Fruit fly (Drosophila melanogaster): ENCODE results near the gene nom.

nom gene

DNA sequence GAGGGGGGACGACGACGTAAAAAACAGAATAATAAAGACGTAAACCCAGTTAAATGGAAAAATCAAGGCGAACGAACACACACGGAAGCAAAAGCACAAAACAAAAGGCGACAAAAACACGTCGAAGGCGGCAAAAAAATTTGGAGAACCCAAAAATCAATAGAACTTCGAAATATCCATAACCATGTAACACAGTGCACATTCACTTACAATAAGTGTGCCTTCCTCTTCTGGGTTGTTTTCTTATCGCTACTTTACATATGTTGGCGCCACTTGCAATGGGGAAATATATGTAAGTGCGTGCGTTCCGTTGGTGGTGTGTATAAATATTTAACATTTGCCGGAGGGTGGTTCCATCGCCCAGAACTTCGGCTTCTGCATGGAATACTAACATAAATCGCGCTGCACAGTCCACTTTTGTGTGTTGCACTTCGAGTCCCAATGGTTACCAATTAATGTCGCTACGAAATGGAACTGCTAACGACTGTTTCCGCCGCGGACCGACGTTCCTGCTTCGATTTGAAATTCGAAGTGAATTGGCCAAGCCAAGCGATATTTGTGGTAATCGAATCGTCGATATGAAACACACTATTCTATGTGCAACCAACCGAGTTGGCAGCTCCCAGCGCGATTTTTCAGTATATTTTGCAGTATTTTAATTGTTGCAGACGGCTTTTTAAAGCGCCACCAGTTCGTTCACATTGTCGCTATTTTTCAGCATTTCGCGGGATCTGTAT lies 24.3 kb downstream of the nom start, which contains the start of the genes CG9801 and Nasp (continued):
- TF ChIP-seq CG14014 (GFP tag; IDR thresholded peaks at IDR 0.05) (no peak), Rx (GFP tag; IDR thresholded peaks at IDR 0.05) (no peak), cg (GFP tag; optimal IDR thresholded peaks at IDR 0.05) (no peak), gt (GFP tag; IDR thresholded peaks at IDR 0.05) (no peak), CG6654 (GFP tag; optimal IDR thresholded peaks at IDR 0.05) (no peak), prd (optimal IDR thresholded peaks at IDR 0.05) (no peak), prd (GFP tag; IDR thresholded peaks at IDR 0.05) (peak; percentile 22; the same call in 1 of the 3 replicates), nerfin-2 (GFP tag; IDR thresholded peaks at IDR 0.05; ENCODE audit: partially characterized antibody) (peak; percentile 73), lbe (GFP tag; optimal IDR thresholded peaks at IDR 0.05) (peak; percentile 43), CG17361 (GFP tag; IDR thresholded peaks at IDR 0.05) (no peak; the same call in 2 of the 3 replicates), repo (GFP tag; optimal IDR thresholded peaks at IDR 0.05) (peak; percentile 31), sob (GFP tag; IDR thresholded peaks at IDR 0.05) (peak; percentile 73), CG13123 (GFP tag; optimal IDR thresholded peaks at IDR 0.05) (no peak), twi (tag; optimal IDR thresholded peaks at IDR 0.05) (peak; percentile 9), zen (tag; optimal IDR thresholded peaks at IDR 0.05) (peak; percentile 54), psq (GFP tag; optimal IDR thresholded peaks at IDR 0.05) (peak; percentile 33), dmrt11E (tag; optimal IDR thresholded peaks at IDR 0.05) (peak; percentile 11), sima (GFP tag; optimal IDR thresholded peaks at IDR 0.05) (no peak), Ets97D (GFP tag; optimal IDR thresholded peaks at IDR 0.05) (peak; percentile 95), CG33557 (GFP tag; optimal IDR thresholded peaks at IDR 0.05) (no peak), run (tag; optimal IDR thresholded peaks at IDR 0.05) (peak; percentile 41), CG10147 (GFP tag; optimal IDR thresholded peaks at IDR 0.05) (no peak), Tbp (GFP tag; optimal IDR thresholded peaks at IDR 0.05) (no peak), Nf-YB (GFP tag; optimal IDR thresholded peaks at IDR 0.05) (no peak), H15 (GFP tag; IDR thresholded peaks at IDR 0.05) (no peak), NK7.1 (GFP tag; optimal IDR thresholded peaks at IDR 0.05) (peak; percentile 15), Awh (GFP tag; IDR thresholded peaks at IDR 0.05) (no peak), tgo (GFP tag; IDR thresholded peaks at IDR 0.05) (no peak), sens (GFP tag) (peak; percentile 87), disco-r (GFP tag; optimal IDR thresholded peaks at IDR 0.05) (no peak), bsh (GFP tag; optimal IDR thresholded peaks at IDR 0.05) (peak in 1 of 2 experiments; percentile 19), CG30431 (GFP tag; optimal IDR thresholded peaks at IDR 0.05) (no peak), Deaf1 (tag; optimal IDR thresholded peaks at IDR 0.05) (peak; percentile 32), sim (GFP tag; IDR thresholded peaks at IDR 0.05) (no peak), CG2120 (GFP tag; optimal IDR thresholded peaks at IDR 0.05) (peak; percentile 46), Bteb2 (GFP tag; optimal IDR thresholded peaks at IDR 0.05) (peak; percentile 36), Dad (GFP tag; optimal IDR thresholded peaks at IDR 0.05) (peak; percentile 35), Chrac-16 (GFP tag; optimal IDR thresholded peaks at IDR 0.05) (peak; percentile 13), CG18476 (GFP tag; optimal IDR thresholded peaks at IDR 0.05) (peak; percentile 12), CG10267 (tag; optimal IDR thresholded peaks at IDR 0.05) (peak; percentile 54), CG11696 (GFP tag; IDR thresholded peaks at IDR 0.05) (0 out of 2 replicates have a peak, but pooled peaks have one; percentile 6), mam (GFP tag; optimal IDR thresholded peaks at IDR 0.05) (peak; percentile 27), CG12155 (GFP tag; optimal IDR thresholded peaks at IDR 0.05) (peak; percentile 20), CG10462 (GFP tag; optimal IDR thresholded peaks at IDR 0.05) (no peak), ind (GFP tag; optimal IDR thresholded peaks at IDR 0.05) (peak; percentile 19), CG7839 (tag; optimal IDR thresholded peaks at IDR 0.05) (peak; percentile 22), Mad (GFP tag; optimal IDR thresholded peaks at IDR 0.05) (peak; percentile 25), Meics (GFP tag; optimal IDR thresholded peaks at IDR 0.05) (no peak), CG10979 (tag; optimal IDR thresholded peaks at IDR 0.05) (peak; percentile 18), klu (GFP tag; IDR thresholded peaks at IDR 0.05) (no peak), CG10321 (GFP tag; IDR thresholded peaks at IDR 0.05) (no peak)

Data from whole organism, embryonic.